Fruit fly (Drosophila melanogaster): ENCODE results near the gene CG10903.

Gene CG10903

DNA sequence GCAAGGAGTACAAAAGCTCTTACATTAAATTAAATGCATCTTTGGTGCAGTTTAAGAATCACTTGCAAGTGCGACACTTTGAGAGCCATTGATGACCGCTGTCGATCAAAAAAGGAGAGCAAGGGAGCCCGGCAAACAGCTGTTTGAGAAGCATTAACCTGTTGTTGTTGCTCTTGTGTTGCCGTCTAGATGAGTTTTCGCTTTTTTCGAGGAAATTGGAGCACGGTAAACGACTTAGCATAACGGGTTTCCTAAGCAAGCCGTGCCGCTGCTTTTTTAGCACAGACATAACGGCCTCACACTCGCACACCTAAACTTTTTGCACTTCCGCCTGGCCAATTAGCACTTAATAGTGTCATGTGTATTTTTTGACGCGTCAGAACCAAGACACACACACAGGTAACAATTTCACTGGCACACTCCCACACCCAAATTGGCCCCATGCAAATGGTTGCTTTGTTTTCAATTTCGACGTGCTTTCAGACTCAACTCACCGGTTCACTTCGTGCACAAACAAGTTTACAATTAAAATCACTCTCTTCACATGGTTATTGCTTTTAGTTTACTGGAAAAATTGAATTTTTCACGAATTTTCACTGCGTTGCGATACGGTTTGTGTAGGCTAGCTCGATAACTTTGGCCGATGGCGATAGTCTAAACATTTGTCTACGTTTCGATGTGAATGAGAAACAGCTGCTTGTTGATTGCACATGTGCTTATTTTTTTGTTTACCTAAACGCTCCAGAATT lies at the start of gene CG10903, which contains the start of gene CG2747:
CG10903 (plus strand) TSS at position 261 of the 749 bp plus-strand sequence.
CG2747 (minus strand) TSS at position 640 of the 749 bp plus-strand sequence.
- TF ChIP-seq Eip78C (GFP tag) (peak; percentile 73), CG6163 (GFP tag; IDR thresholded peaks at IDR 0.05) (0 out of 3 replicates have a peak, but pooled peaks have one; percentile 21), Sox14 (GFP tag; optimal IDR thresholded peaks at IDR 0.05) (peak; percentile 59), CG34406 (GFP tag; optimal IDR thresholded peaks at IDR 0.05) (no peak), svp (GFP tag) (peak; percentile 51), Blimp-1 (GFP tag; optimal IDR thresholded peaks at IDR 0.05) (peak; percentile 65), fkh (GFP tag; optimal IDR thresholded peaks at IDR 0.05) (peak; percentile 93), Eip93F (GFP tag; optimal IDR thresholded peaks at IDR 0.05) (no peak)

DNA sequence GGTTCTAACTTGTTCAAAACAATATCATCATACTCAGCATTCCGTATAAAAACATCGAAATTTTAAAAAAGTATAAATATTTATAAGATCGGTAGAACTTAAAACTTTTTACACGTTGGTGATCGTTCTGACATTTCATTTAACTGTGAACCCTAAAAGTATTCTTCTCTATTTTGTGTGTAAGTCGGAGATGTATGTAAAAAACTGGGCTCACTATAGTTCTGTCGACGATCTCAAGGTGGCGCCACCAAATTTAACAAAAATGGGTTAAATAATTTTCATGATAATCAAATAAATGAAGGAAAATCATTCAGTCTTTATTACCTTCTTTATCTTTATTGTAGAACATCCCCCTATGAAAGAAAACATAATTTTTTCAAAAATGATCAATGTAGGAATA lies 48.8 kb upstream of the CG10903 start:
- no peak for TF ChIP-seq CG6163 (GFP tag; IDR thresholded peaks at IDR 0.05)
- TF ChIP-seq CG16779 (tag; optimal IDR thresholded peaks at IDR 0.05): no peak
- peak; percentile 30 for TF ChIP-seq CG31627 (GFP tag; optimal IDR thresholded peaks at IDR 0.05)
- TF ChIP-seq cyc (GFP tag; optimal IDR thresholded peaks at IDR 0.05): peak; percentile 13
- TF ChIP-seq fd85E (GFP tag; optimal IDR thresholded peaks at IDR 0.05): no peak
- peak; percentile 31 for TF ChIP-seq esn (GFP tag; optimal IDR thresholded peaks at IDR 0.05)
- TF ChIP-seq Ets21C (GFP tag; optimal IDR thresholded peaks at IDR 0.05): no peak
- TF ChIP-seq Eip75B (GFP tag; optimal IDR thresholded peaks at IDR 0.05): peak; percentile 23

DNA sequence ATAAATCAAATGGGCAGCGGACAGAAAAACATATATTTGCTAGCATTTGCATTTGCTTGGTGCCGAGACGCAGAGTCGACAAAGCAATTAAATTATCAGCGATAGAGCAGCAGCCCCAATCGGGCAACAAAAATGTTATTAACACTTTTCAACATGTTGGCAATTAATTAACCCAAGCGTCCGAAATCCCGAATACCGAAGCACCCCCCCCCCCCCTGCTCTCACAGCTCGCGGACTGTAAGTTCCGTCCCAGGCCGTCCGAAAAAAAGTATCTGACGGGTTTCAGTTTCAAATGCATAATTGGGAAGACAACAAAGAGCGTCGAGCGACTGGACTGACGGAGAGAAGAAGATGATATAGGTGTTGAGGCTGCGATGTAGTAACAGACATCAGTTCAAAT lies 40.0 kb upstream of the CG10903 start:
- TF ChIP-seq topi (GFP tag; optimal IDR thresholded peaks at IDR 0.05) (no peak), eg (GFP tag; IDR thresholded peaks at IDR 0.05) (0 out of 3 replicates have a peak, but pooled peaks have one; percentile 17)

DNA sequence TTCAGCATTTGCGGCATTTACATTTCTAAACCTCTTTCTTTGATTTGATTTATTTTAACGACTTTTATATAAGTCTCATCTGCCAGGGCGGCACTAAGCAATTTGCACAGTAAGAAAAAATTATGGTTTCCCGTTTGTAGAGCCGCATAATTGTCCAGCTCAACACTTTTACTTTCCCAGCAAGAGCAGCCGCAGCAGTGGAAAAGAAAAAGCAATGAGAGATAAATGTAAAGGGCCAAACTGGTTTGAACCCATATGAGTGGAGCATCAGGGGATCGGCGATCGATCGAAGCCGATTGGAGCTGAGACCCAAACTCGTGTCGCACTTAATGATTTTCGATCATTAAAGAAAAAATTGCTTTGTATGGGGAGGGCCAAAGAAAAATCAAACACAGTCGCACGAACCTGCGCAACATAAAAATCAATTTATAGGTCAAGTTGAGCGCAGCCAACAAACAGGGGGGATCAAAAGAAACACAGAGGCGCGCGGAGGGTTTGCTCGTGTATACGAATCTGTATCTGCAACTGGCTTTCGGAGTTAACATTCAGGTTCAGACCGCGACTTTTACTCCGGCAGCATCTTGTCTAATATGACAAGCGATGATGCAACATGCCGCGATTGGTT lies 39.3 kb upstream of the CG10903 start:
- TF ChIP-seq Sox14 (GFP tag; optimal IDR thresholded peaks at IDR 0.05) (no peak), dac (GFP tag; optimal IDR thresholded peaks at IDR 0.05) (no peak), Blimp-1 (GFP tag; optimal IDR thresholded peaks at IDR 0.05) (peak; percentile 92)

DNA sequence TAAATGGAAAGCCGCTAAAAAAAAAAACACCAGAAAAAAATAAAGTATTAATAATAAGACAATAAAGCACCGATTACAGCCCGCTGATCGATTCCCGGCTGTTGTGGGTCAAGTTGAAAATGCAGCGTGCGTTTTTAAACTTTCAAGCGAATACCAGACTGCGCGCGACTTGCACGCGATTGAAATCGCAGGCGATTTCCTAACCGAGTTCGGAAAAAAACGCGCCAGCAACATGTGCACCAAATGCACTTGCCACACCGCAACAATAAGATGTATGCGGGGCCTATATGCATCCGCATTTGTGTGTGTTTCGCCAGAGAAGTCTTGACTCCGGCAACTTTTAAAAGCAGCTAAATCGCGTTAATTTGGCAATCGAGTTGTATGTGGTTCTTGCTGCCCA lies 38.8 kb upstream of the CG10903 start:
- TF ChIP-seq CG10631 (GFP tag; optimal IDR thresholded peaks at IDR 0.05) (no peak), CG8119 (GFP tag; IDR thresholded peaks at IDR 0.05) (0 out of 3 replicates have a peak, but pooled peaks have one; percentile 20), CG32006 (GFP tag; optimal IDR thresholded peaks at IDR 0.05) (no peak), eg (GFP tag; IDR thresholded peaks at IDR 0.05) (peak; percentile 38; the same call in 1 of the 3 replicates), CG31627 (GFP tag; optimal IDR thresholded peaks at IDR 0.05) (no peak)

DNA sequence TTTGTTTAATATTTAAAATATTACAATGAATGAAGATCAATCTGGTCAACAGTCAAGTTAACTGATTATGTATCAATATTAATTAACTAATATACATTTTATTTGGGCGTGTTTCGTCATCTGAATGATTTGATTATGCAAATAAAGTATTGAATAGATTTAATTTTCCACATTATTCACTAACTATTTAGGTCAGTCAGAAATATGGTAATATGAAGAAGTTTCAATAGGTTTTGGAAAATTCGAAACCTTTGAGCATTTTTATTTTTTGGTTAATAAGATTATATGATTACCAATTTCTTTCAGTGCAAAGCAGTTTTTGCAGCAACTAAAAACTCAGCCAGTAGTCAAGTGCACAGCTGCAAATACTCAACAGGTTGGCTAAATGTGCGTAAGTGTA lies 38.1 kb upstream of the CG10903 start:
- no peak for TF ChIP-seq Ets96B (tag; optimal IDR thresholded peaks at IDR 0.05)
- no peak for TF ChIP-seq CG11294 (GFP tag; IDR thresholded peaks at IDR 0.05)
- TF ChIP-seq lz (GFP tag; optimal IDR thresholded peaks at IDR 0.05): no peak
- no peak for TF ChIP-seq dac (GFP tag; optimal IDR thresholded peaks at IDR 0.05)
- TF ChIP-seq Hr4 (GFP tag; optimal IDR thresholded peaks at IDR 0.05): peak; percentile 54
- TF ChIP-seq Smox (GFP tag; optimal IDR thresholded peaks at IDR 0.05): no peak
- TF ChIP-seq fd85E (GFP tag; optimal IDR thresholded peaks at IDR 0.05): no peak
- TF ChIP-seq CG32006 (GFP tag; optimal IDR thresholded peaks at IDR 0.05): peak; percentile 82
- TF ChIP-seq CG8119 (GFP tag; IDR thresholded peaks at IDR 0.05): peak; percentile 33; the same call in 2 of the 3 replicates
- peak in 1 of 2 experiments; percentile 35 for TF ChIP-seq salr (GFP tag; optimal IDR thresholded peaks at IDR 0.05)
- no peak for TF ChIP-seq CG6792 (GFP tag; optimal IDR thresholded peaks at IDR 0.05)
- peak; percentile 4 for TF ChIP-seq CG3919 (GFP tag; optimal IDR thresholded peaks at IDR 0.05)
- peak; percentile 47 for TF ChIP-seq net (GFP tag; optimal IDR thresholded peaks at IDR 0.05)
- no peak for TF ChIP-seq Sox14 (GFP tag; optimal IDR thresholded peaks at IDR 0.05)
- no peak for TF ChIP-seq Sox15 (GFP tag; optimal IDR thresholded peaks at IDR 0.05)
- peak; percentile 30 for TF ChIP-seq OdsH (GFP tag; optimal IDR thresholded peaks at IDR 0.05)
- no peak for TF ChIP-seq Eip93F (GFP tag; optimal IDR thresholded peaks at IDR 0.05)
- peak; percentile 24 for TF ChIP-seq achi (GFP tag; optimal IDR thresholded peaks at IDR 0.05)
- TF ChIP-seq CG10631 (GFP tag; optimal IDR thresholded peaks at IDR 0.05): no peak
- peak; percentile 67 for TF ChIP-seq CG6276 (GFP tag; optimal IDR thresholded peaks at IDR 0.05)
- no peak for TF ChIP-seq CG1621 (tag; optimal IDR thresholded peaks at IDR 0.05)
- TF ChIP-seq esn (GFP tag; optimal IDR thresholded peaks at IDR 0.05): no peak
- no peak for TF ChIP-seq Eip75B (GFP tag; optimal IDR thresholded peaks at IDR 0.05)
- peak; percentile 16 for TF ChIP-seq CG11762 (GFP tag; optimal IDR thresholded peaks at IDR 0.05; ENCODE audit: insufficient read depth)
- no peak for TF ChIP-seq fd59A (GFP tag; optimal IDR thresholded peaks at IDR 0.05)
- TF ChIP-seq CG3032 (tag; optimal IDR thresholded peaks at IDR 0.05): no peak
- TF ChIP-seq svp (GFP tag): no peak
- TF ChIP-seq Eip78C (GFP tag): peak; percentile 75
